Fruit fly (Drosophila melanogaster) whole organism, embryonic: ENCODE data around the gene CG14352.
A peak's percentile ranks its signal among the peaks of the same experiment; 100 is the strongest.

Source experiments
- Adf1 ChIP-seq: fragments of 200-800 bp; sonication (Bioruptor generic); IDR thresholded peaks from 2 replicates; pipeline ENCODE4 v1.3.6; 2022; ENCODE audit warnings: missing biosample characterization, missing genetic modification characterization
- Antp ChIP-seq: fragments of 200-800 bp; sonication (Bioruptor generic); optimal IDR thresholded peaks from 3 replicates; lab custom pipeline; 2016; ENCODE audit warnings: missing biosample characterization, missing genetic modification characterization
- Blimp-1 ChIP-seq: fragments of 200-800 bp; sonication (Bioruptor generic); optimal IDR thresholded peaks from 3 replicates; lab custom pipeline; 2018; ENCODE audit warnings: missing biosample characterization, missing genetic modification characterization, mild to moderate bottlenecking, moderate library complexity, missing genetic modification reagents
- CG10366 ChIP-seq: fragments of 200-800 bp; sonication (Bioruptor generic); IDR thresholded peaks from 2 replicates; pipeline ENCODE4 v1.3.6; 2022; ENCODE audit warnings: missing biosample characterization, missing genetic modification characterization
- CG11456 ChIP-seq: fragments of 200-800 bp; sonication (Bioruptor generic); IDR thresholded peaks from 3 replicates; pipeline ENCODE4 v1.3.6; 2022; ENCODE audit warnings: missing biosample characterization, missing genetic modification characterization
- CG11695 ChIP-seq: fragments of 200-800 bp; sonication (Bioruptor generic); IDR thresholded peaks from 3 replicates; pipeline ENCODE4 v1.3.6; 2022; ENCODE audit warnings: missing biosample characterization, missing genetic modification characterization
- CG11723 ChIP-seq: fragments of 200-800 bp; sonication (Bioruptor generic); optimal IDR thresholded peaks from 2 replicates; lab custom pipeline; 2017; ENCODE audit warnings: missing biosample characterization, mild to moderate bottlenecking, missing genetic modification characterization
- CG13123 ChIP-seq: fragments of 200-800 bp; sonication (Bioruptor generic); optimal IDR thresholded peaks from 2 replicates; lab custom pipeline; 2016; ENCODE audit warnings: missing biosample characterization, missing genetic modification characterization
- CG17328 ChIP-seq: fragments of 200-800 bp; sonication (Bioruptor generic); IDR thresholded peaks from 2 replicates; pipeline ENCODE4 v1.3.6; 2022; ENCODE audit warnings: missing biosample characterization, missing genetic modification characterization
- CG17912 ChIP-seq: fragments of 200-800 bp; sonication (Bioruptor generic); optimal IDR thresholded peaks from 2 replicates; lab custom pipeline; 2018; ENCODE audit warnings: missing biosample characterization, mild to moderate bottlenecking, missing genetic modification characterization
- CG18476 ChIP-seq: fragments of 200-800 bp; sonication (Bioruptor generic); optimal IDR thresholded peaks from 2 replicates; lab custom pipeline; 2016; ENCODE audit warnings: missing biosample characterization, mild to moderate bottlenecking, missing genetic modification characterization
- CG18599 ChIP-seq: fragments of 200-800 bp; sonication (Bioruptor generic); optimal IDR thresholded peaks from 3 replicates; lab custom pipeline; 2017; ENCODE audit warnings: missing biosample characterization, missing genetic modification characterization, mild to moderate bottlenecking, moderate library complexity, missing genetic modification reagents
- CG3163 ChIP-seq: fragments of 200-800 bp; sonication (Bioruptor generic); optimal IDR thresholded peaks from 3 replicates; lab custom pipeline; 2016; ENCODE audit warnings: missing biosample characterization, missing genetic modification characterization
- CG32532 ChIP-seq: fragments of 200-800 bp; sonication (Bioruptor generic); IDR thresholded peaks from 2 replicates; pipeline ENCODE4 v1.3.6; 2022; ENCODE audit warnings: missing biosample characterization, missing genetic modification characterization
- CG32772 ChIP-seq: fragments of 200-800 bp; sonication (Bioruptor generic); IDR thresholded peaks from 2 replicates; pipeline ENCODE4 v1.3.6; 2022; ENCODE audit warnings: missing biosample characterization, missing genetic modification characterization
- CG4707 ChIP-seq: fragments of 200-800 bp; sonication (Bioruptor generic); optimal IDR thresholded peaks from 2 replicates; lab custom pipeline; 2018; ENCODE audit warnings: missing biosample characterization, mild to moderate bottlenecking, missing genetic modification characterization, moderate library complexity
- CG6813 ChIP-seq: fragments of 200-800 bp; sonication (Bioruptor generic); optimal IDR thresholded peaks from 2 replicates; lab custom pipeline; 2017; ENCODE audit warnings: missing biosample characterization, missing genetic modification characterization, mild to moderate bottlenecking, moderate library complexity, missing genetic modification reagents
- CG9932 ChIP-seq: fragments of 200-800 bp; sonication (Bioruptor generic); IDR thresholded peaks from 2 replicates; pipeline ENCODE4 v1.3.6; 2022; ENCODE audit warnings: missing biosample characterization, missing genetic modification characterization
- Dbx ChIP-seq: fragments of 200-800 bp; sonication (Bioruptor generic); IDR thresholded peaks from 3 replicates; pipeline ENCODE4 v1.3.6; 2022; ENCODE audit warnings: missing biosample characterization, missing genetic modification characterization
- Dip3 ChIP-seq: fragments of 200-800 bp; sonication (Bioruptor generic); optimal IDR thresholded peaks from 3 replicates; lab custom pipeline; 2016; ENCODE audit warnings: missing biosample characterization, missing genetic modification characterization
- Drgx ChIP-seq: fragments of 200-800 bp; sonication (Bioruptor generic); IDR thresholded peaks from 2 replicates; pipeline ENCODE4 v1.3.6; 2022; ENCODE audit warnings: missing biosample characterization, missing genetic modification characterization
- Fer3 ChIP-seq: fragments of 200-800 bp; sonication (Bioruptor generic); optimal IDR thresholded peaks from 2 replicates; lab custom pipeline; 2018; ENCODE audit warnings: missing biosample characterization, mild to moderate bottlenecking, missing genetic modification characterization, moderate library complexity
- Hr51 ChIP-seq, 2 experiments: fragments of 200-800 bp; sonication (Bioruptor generic); optimal IDR thresholded peaks; 2 replicates in 1 of 2; 3 replicates in 1 of 2; lab custom pipeline; 2016 to 2018; ENCODE audit warnings: missing biosample characterization in 2 of 2, missing genetic modification characterization in 2 of 2, mild to moderate bottlenecking in 1 of 2, moderate library complexity in 1 of 2
- MBD-R2 ChIP-seq: fragments of 200-800 bp; sonication (Bioruptor generic); IDR thresholded peaks from 2 replicates; pipeline ENCODE4 v1.3.6; 2022; ENCODE audit warnings: missing biosample characterization, missing genetic modification characterization
- Mrtf ChIP-seq: fragments of 200-800 bp; sonication (Bioruptor generic); IDR thresholded peaks from 3 replicates; pipeline ENCODE4 v1.3.6; 2022; ENCODE audit warnings: missing biosample characterization, missing genetic modification characterization
- Ssrp ChIP-seq: fragments of 200-800 bp; sonication (Bioruptor generic); optimal IDR thresholded peaks from 2 replicates; lab custom pipeline; 2018; ENCODE audit warnings: missing biosample characterization, mild to moderate bottlenecking, missing genetic modification characterization, moderate library complexity
- Stat92E ChIP-seq, 3 experiments: fragments of >200 bp in 2 of 3; fragments of 200-800 bp in 1 of 3; sonication (Bioruptor generic) in 1 of 3; optimal IDR thresholded peaks; 2 replicates each; lab custom pipeline; 2017 to 2019; ENCODE audit warnings: missing biosample characterization in 3 of 3, missing genetic modification characterization in 3 of 3, mild to moderate bottlenecking in 1 of 3, moderate library complexity in 1 of 3
- ac ChIP-seq: fragments of 200-800 bp; sonication (Bioruptor generic); optimal IDR thresholded peaks from 3 replicates; lab custom pipeline; 2017; ENCODE audit warnings: missing biosample characterization, mild to moderate bottlenecking, missing genetic modification characterization
- al ChIP-seq: fragments of 200-800 bp; sonication (Bioruptor generic); IDR thresholded peaks from 2 replicates; pipeline ENCODE4 v1.3.6; 2022; ENCODE audit warnings: missing biosample characterization, missing genetic modification characterization
- bcd ChIP-seq: fragments of 200-800 bp; sonication (Bioruptor generic); optimal IDR thresholded peaks from 2 replicates; lab custom pipeline; 2017; ENCODE audit warnings: missing biosample characterization, mild to moderate bottlenecking, missing genetic modification characterization
- chm ChIP-seq: fragments of 200-800 bp; sonication (Bioruptor generic); IDR thresholded peaks from 2 replicates; pipeline ENCODE4 v1.3.6; 2022; ENCODE audit warnings: missing biosample characterization, missing genetic modification characterization
- cwo ChIP-seq: fragments of 200-800 bp; sonication (Bioruptor generic); optimal IDR thresholded peaks from 3 replicates; lab custom pipeline; 2017; ENCODE audit warnings: missing biosample characterization, missing genetic modification characterization, mild to moderate bottlenecking, moderate library complexity, missing genetic modification reagents
- dysf ChIP-seq: fragments of 200-800 bp; sonication (Bioruptor generic); IDR thresholded peaks from 3 replicates; pipeline ENCODE4 v1.3.6; 2022; ENCODE audit warnings: missing biosample characterization, missing genetic modification characterization
- fd102C ChIP-seq: fragments of 200-800 bp; sonication (Bioruptor generic); optimal IDR thresholded peaks from 2 replicates; lab custom pipeline; 2018; ENCODE audit warnings: missing biosample characterization, mild to moderate bottlenecking, missing genetic modification characterization, moderate library complexity
- gcm ChIP-seq: fragments of 200-800 bp; sonication (Bioruptor generic); optimal IDR thresholded peaks from 2 replicates; lab custom pipeline; 2019; ENCODE audit warnings: missing biosample characterization, mild to moderate bottlenecking, missing genetic modification characterization, moderate library complexity
- gem ChIP-seq: fragments of 200-800 bp; sonication (Bioruptor generic); optimal IDR thresholded peaks from 2 replicates; lab custom pipeline; 2019; ENCODE audit warnings: missing biosample characterization, mild to moderate bottlenecking, missing genetic modification characterization, moderate library complexity
- hkb ChIP-seq, 2 experiments: fragments of 200-800 bp in 1 of 2; fragments of >200 bp in 1 of 2; sonication (Bioruptor generic) in 1 of 2; IDR thresholded peaks in 1 of 2; optimal IDR thresholded peaks in 1 of 2; 2 replicates each; pipeline versions ENCODE4 v1.3.6 to Lab custom; 2017 to 2022; ENCODE audit warnings: missing biosample characterization in 1 of 2, missing genetic modification characterization in 1 of 2
- hth ChIP-seq: fragments of >200 bp; optimal IDR thresholded peaks from 2 replicates; lab custom pipeline; 2017; ENCODE audit warnings: inconsistent platforms
- ind ChIP-seq: fragments of 200-800 bp; sonication (Bioruptor generic); optimal IDR thresholded peaks from 3 replicates; lab custom pipeline; 2016; ENCODE audit warnings: missing biosample characterization, missing genetic modification characterization
- ken ChIP-seq: fragments of 200-800 bp; sonication (Bioruptor generic); IDR thresholded peaks from 3 replicates; pipeline ENCODE4 v1.3.6; 2022; ENCODE audit warnings: missing biosample characterization, missing genetic modification characterization
- mirr ChIP-seq: fragments of 200-800 bp; sonication (Bioruptor generic); optimal IDR thresholded peaks from 3 replicates; lab custom pipeline; 2018; ENCODE audit warnings: missing biosample characterization, mild to moderate bottlenecking, missing genetic modification characterization
- nmo ChIP-seq: fragments of 200-800 bp; sonication (Bioruptor generic); optimal IDR thresholded peaks from 2 replicates; lab custom pipeline; 2018; ENCODE audit warnings: missing biosample characterization, mild to moderate bottlenecking, missing genetic modification characterization, moderate library complexity
- pfk ChIP-seq: fragments of 200-800 bp; sonication (Bioruptor generic); optimal IDR thresholded peaks from 2 replicates; lab custom pipeline; 2018; ENCODE audit warnings: missing biosample characterization, mild to moderate bottlenecking, missing genetic modification characterization, moderate library complexity
- prd ChIP-seq, 3 experiments: fragments of >200 bp in 2 of 3; fragments of 200-800 bp in 1 of 3; sonication (Bioruptor generic) in 1 of 3; optimal IDR thresholded peaks in 2 of 3; IDR thresholded peaks in 1 of 3; 2 replicates in 2 of 3; 3 replicates in 1 of 3; pipeline versions ENCODE4 v1.3.6 to Lab custom; 2017 to 2022; ENCODE audit warnings: missing biosample characterization in 1 of 3, missing genetic modification characterization in 1 of 3
- slbo ChIP-seq: fragments of 200-800 bp; sonication (Bioruptor generic); IDR thresholded peaks from 2 replicates; pipeline ENCODE4 v1.3.6; 2022; ENCODE audit warnings: missing biosample characterization, missing genetic modification characterization
- tna ChIP-seq: fragments of 200-800 bp; sonication (Bioruptor generic); IDR thresholded peaks from 2 replicates; pipeline ENCODE4 v1.3.6; 2022; ENCODE audit warnings: missing biosample characterization, missing genetic modification characterization; ENCODE audit not compliant: partially characterized antibody
- vfl ChIP-seq: fragments of 200-800 bp; sonication (Bioruptor generic); optimal IDR thresholded peaks from 2 replicates; lab custom pipeline; 2016; ENCODE audit warnings: missing biosample characterization, missing genetic modification characterization
- vvl ChIP-seq: fragments of 200-800 bp; sonication (Bioruptor generic); IDR thresholded peaks from 2 replicates; pipeline ENCODE4 v1.3.6; 2022; ENCODE audit warnings: missing biosample characterization, missing genetic modification characterization
- zfh1 ChIP-seq: fragments of 200-800 bp; sonication (Bioruptor generic); IDR thresholded peaks from 3 replicates; pipeline ENCODE4 v1.3.6; 2022; ENCODE audit warnings: missing biosample characterization, missing genetic modification characterization

The CG14352 gene

DNA sequence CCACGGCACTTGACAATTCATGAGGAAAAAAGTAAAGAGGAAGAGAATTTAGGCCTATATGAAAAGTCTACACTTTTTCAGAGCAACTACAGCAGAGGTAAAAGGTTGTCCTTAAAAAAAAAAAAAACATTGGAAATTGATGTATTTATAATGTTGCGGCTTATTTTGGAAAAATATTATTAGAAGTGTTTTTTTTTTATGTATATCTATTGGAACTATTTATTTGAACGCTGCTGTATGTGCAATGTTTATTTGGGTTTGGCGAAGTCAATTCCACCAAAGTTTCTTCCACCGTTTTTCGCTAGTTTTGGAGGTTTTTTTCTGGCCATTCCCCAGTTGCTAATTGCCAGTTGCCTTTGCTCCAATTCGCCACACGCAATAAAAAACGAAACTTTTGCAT, 44.6 kb downstream of the CG14352 start (continued):
- no peak for TF ChIP-seq tna (GFP tag; lab: Robert Waterston, UW)
- no peak for TF ChIP-seq CG4707 (GFP tag; lab: Kevin White, UChicago)
- TF ChIP-seq chm (GFP tag; lab: Robert Waterston, UW) = peak; percentile 50; the same call in 1 of the 2 replicates
- TF ChIP-seq mirr = no peak
- TF ChIP-seq al = 0 out of 2 replicates have a peak, but pooled peaks have one; percentile 23
- TF ChIP-seq Fer3 = peak; percentile 0
- peak; percentile 0 for TF ChIP-seq CG13123
- no peak for TF ChIP-seq prd (optimal IDR thresholded peaks at IDR 0.05; lab: Kevin White, UChicago)
- peak; percentile 57; the same call in 1 of the 3 replicates for TF ChIP-seq prd (GFP tag; IDR thresholded peaks at IDR 0.05; lab: Robert Waterston, UW)
- TF ChIP-seq cwo (GFP tag; lab: Kevin White, UChicago) = peak; percentile 5
- TF ChIP-seq CG18476 = peak; percentile 19
- TF ChIP-seq Ssrp (tag; lab: Kevin White, UChicago) = peak; percentile 35
- TF ChIP-seq ind = peak; percentile 20
- no peak for TF ChIP-seq ac
- TF ChIP-seq hth (lab: Kevin White, UChicago) = no peak
- TF ChIP-seq Blimp-1 (GFP tag; lab: Kevin White, UChicago) = no peak
- peak; percentile 62; the same call in 2 of the 3 replicates for TF ChIP-seq CG11695 (GFP tag; lab: Robert Waterston, UW)
- TF ChIP-seq Drgx (GFP tag; lab: Robert Waterston, UW) = no peak
- peak; percentile 50; the same call in 1 of the 2 replicates for TF ChIP-seq CG32772 (GFP tag; lab: Robert Waterston, UW)
- TF ChIP-seq vvl (GFP tag; lab: Robert Waterston, UW) = peak; percentile 71
- peak; percentile 54 for TF ChIP-seq gem (tag; lab: Kevin White, UChicago)
- TF ChIP-seq CG10366 (GFP tag; lab: Robert Waterston, UW) = peak; percentile 52
- TF ChIP-seq hkb (optimal IDR thresholded peaks at IDR 0.05; lab: Kevin White, UChicago) = no peak
- TF ChIP-seq hkb (GFP tag; IDR thresholded peaks at IDR 0.05; lab: Robert Waterston, UW) = peak; percentile 62
- TF ChIP-seq Dip3 (GFP tag; lab: Kevin White, UChicago) = no peak
- TF ChIP-seq CG11723 = no peak
- TF ChIP-seq Adf1 (GFP tag; lab: Robert Waterston, UW) = no peak
- no peak for TF ChIP-seq CG6813 (GFP tag; lab: Kevin White, UChicago)
- no peak for TF ChIP-seq pfk (GFP tag; lab: Kevin White, UChicago)
- TF ChIP-seq Stat92E (GFP tag; optimal IDR thresholded peaks at IDR 0.05; lab: Kevin White, UChicago) = no peak
- TF ChIP-seq fd102C (GFP tag; lab: Kevin White, UChicago) = no peak
- peak; percentile 39 for TF ChIP-seq nmo (GFP tag; lab: Kevin White, UChicago)
- peak; percentile 68 for TF ChIP-seq CG32532 (GFP tag; lab: Robert Waterston, UW)
- peak; percentile 50; the same call in 1 of the 2 replicates for TF ChIP-seq CG17328 (GFP tag; lab: Robert Waterston, UW)
- peak; percentile 62; the same call in 2 of the 3 replicates for TF ChIP-seq zfh1 (GFP tag; lab: Robert Waterston, UW)
- peak; percentile 39 for TF ChIP-seq CG9932 (GFP tag; lab: Robert Waterston, UW)
- TF ChIP-seq slbo = peak; percentile 50
- TF ChIP-seq Antp = no peak
- TF ChIP-seq CG18599 (GFP tag; lab: Kevin White, UChicago) = no peak
- peak; percentile 29; the same call in 1 of the 2 replicates for TF ChIP-seq MBD-R2
- TF ChIP-seq ken (GFP tag; lab: Robert Waterston, UW) = peak; percentile 37; the same call in 1 of the 3 replicates
- no peak for TF ChIP-seq CG17912 (GFP tag; lab: Kevin White, UChicago)
- TF ChIP-seq dysf = peak; percentile 64; the same call in 2 of the 3 replicates
- peak; percentile 54; the same call in 1 of the 3 replicates for TF ChIP-seq Dbx
- peak; percentile 27 for TF ChIP-seq bcd
- no peak for TF ChIP-seq gcm (GFP tag; lab: Kevin White, UChicago)
- TF ChIP-seq CG11456 (GFP tag; lab: Robert Waterston, UW) = peak; percentile 58; the same call in 1 of the 3 replicates
- TF ChIP-seq Mrtf (GFP tag; lab: Robert Waterston, UW) = no peak
- TF ChIP-seq Hr51 (GFP tag; optimal IDR thresholded peaks at IDR 0.05; lab: Kevin White, UChicago) = peak in 1 of 2 experiments; percentile 53
- no peak for TF ChIP-seq vfl (GFP tag; lab: Kevin White, UChicago)
- TF ChIP-seq CG3163 (GFP tag; lab: Kevin White, UChicago) = no peak
